Fruit fly (Drosophila melanogaster): Measurements from ENCODE around the gene Sf3b5.

Sf3b5 gene

dm6 chr3R:9013765-9014380 is 1.3 kb downstream of the Sf3b5 start (continued):
- TF ChIP-seq pita (GFP tag; optimal IDR thresholded peaks at IDR 0.05) (no peak), NfI (GFP tag; optimal IDR thresholded peaks at IDR 0.05) (peak; percentile 44), CG2712 (tag; optimal IDR thresholded peaks at IDR 0.05) (peak; percentile 49), dm (GFP tag; optimal IDR thresholded peaks at IDR 0.05) (peak; percentile 50), CG10543 (GFP tag; optimal IDR thresholded peaks at IDR 0.05) (peak; percentile 78), CG1792 (GFP tag; optimal IDR thresholded peaks at IDR 0.05) (peak; percentile 18), tx (GFP tag; optimal IDR thresholded peaks at IDR 0.05) (peak; percentile 40), CG1647 (GFP tag; optimal IDR thresholded peaks at IDR 0.05) (peak; percentile 49), CG34422 (GFP tag; IDR thresholded peaks at IDR 0.05) (peak; percentile 52; the same call in 1 of the 3 replicates), prd (optimal IDR thresholded peaks at IDR 0.05) (no peak), prd (GFP tag; IDR thresholded peaks at IDR 0.05) (peak; percentile 37; the same call in 1 of the 3 replicates), E2f2 (GFP tag; IDR thresholded peaks at IDR 0.05) (peak; percentile 35; the same call in 1 of the 2 replicates), CG8359 (GFP tag; optimal IDR thresholded peaks at IDR 0.05; ENCODE audit: borderline replicate concordance) (no peak), CG10654 (GFP tag; optimal IDR thresholded peaks at IDR 0.05) (peak; percentile 10), crol (GFP tag; IDR thresholded peaks at IDR 0.05) (peak; percentile 99), CG7987 (GFP tag; optimal IDR thresholded peaks at IDR 0.05) (peak; percentile 65), Max (GFP tag; optimal IDR thresholded peaks at IDR 0.05) (peak; percentile 44), CG9215 (GFP tag; IDR thresholded peaks at IDR 0.05) (peak; percentile 47; the same call in 1 of the 2 replicates), Dp (GFP tag; optimal IDR thresholded peaks at IDR 0.05) (peak; percentile 23), CG8388 (GFP tag; optimal IDR thresholded peaks at IDR 0.05) (no peak), mirr (GFP tag; optimal IDR thresholded peaks at IDR 0.05) (no peak), CG13624 (GFP tag; optimal IDR thresholded peaks at IDR 0.05) (peak; percentile 80), Dip3 (GFP tag; optimal IDR thresholded peaks at IDR 0.05) (peak; percentile 58), phol (tag; optimal IDR thresholded peaks at IDR 0.05) (peak; percentile 47), CG10979 (tag; optimal IDR thresholded peaks at IDR 0.05) (peak; percentile 19), chm (GFP tag; IDR thresholded peaks at IDR 0.05) (peak; percentile 57; the same call in 1 of the 2 replicates), CG1603 (tag; optimal IDR thresholded peaks at IDR 0.05) (peak; percentile 70), chif (GFP tag; optimal IDR thresholded peaks at IDR 0.05) (peak in 1 of 2 experiments; percentile 42), MBD-R2 (GFP tag; IDR thresholded peaks at IDR 0.05) (peak; percentile 57), BtbVII (GFP tag; optimal IDR thresholded peaks at IDR 0.05) (peak; percentile 8), sd (tag; optimal IDR thresholded peaks at IDR 0.05) (peak; percentile 71), maf-S (GFP tag; optimal IDR thresholded peaks at IDR 0.05) (peak; percentile 65), gcm (GFP tag; optimal IDR thresholded peaks at IDR 0.05) (peak; percentile 7), CG5245 (GFP tag; optimal IDR thresholded peaks at IDR 0.05) (peak; percentile 32), CG33213 (GFP tag; optimal IDR thresholded peaks at IDR 0.05) (peak; percentile 22), hkb (optimal IDR thresholded peaks at IDR 0.05) (peak; percentile 33), hkb (GFP tag; IDR thresholded peaks at IDR 0.05) (0 out of 2 replicates have a peak, but pooled peaks have one; percentile 12), oc (tag; optimal IDR thresholded peaks at IDR 0.05) (no peak), CG17328 (GFP tag; IDR thresholded peaks at IDR 0.05) (peak; percentile 46; the same call in 1 of the 2 replicates), dysf (GFP tag; IDR thresholded peaks at IDR 0.05) (peak; percentile 49; the same call in 1 of the 3 replicates), Dbx (GFP tag; IDR thresholded peaks at IDR 0.05) (peak; percentile 41; the same call in 1 of the 3 replicates), knrl (GFP tag; IDR thresholded peaks at IDR 0.05; ENCODE audit: partially characterized antibody) (peak; percentile 23; the same call in 1 of the 3 replicates), inv (GFP tag; IDR thresholded peaks at IDR 0.05; ENCODE audit: partially characterized antibody) (no peak), Ptx1 (GFP tag; IDR thresholded peaks at IDR 0.05) (peak; percentile 30; the same call in 1 of the 2 replicates), CG2202 (tag; optimal IDR thresholded peaks at IDR 0.05) (peak; percentile 9), NK7.1 (GFP tag; optimal IDR thresholded peaks at IDR 0.05) (no peak), slou (GFP tag; optimal IDR thresholded peaks at IDR 0.05) (no peak), CG14710 (tag; optimal IDR thresholded peaks at IDR 0.05) (peak; percentile 26), CG15514 (GFP tag; optimal IDR thresholded peaks at IDR 0.05) (peak; percentile 63)

Measured in whole organism, embryonic.